Fruit fly (Drosophila melanogaster) whole organism, embryonic: Measurements from ENCODE around the gene Mob3.

Experiments
- Antp ChIP-seq: fragments of 200-800 bp; sonication (Bioruptor generic); optimal IDR thresholded peaks from 3 replicates; lab custom pipeline; 2016; ENCODE audit warnings: missing biosample characterization, missing genetic modification characterization
- B-H2 ChIP-seq: fragments of 200-800 bp; sonication (Bioruptor generic); optimal IDR thresholded peaks from 2 replicates; lab custom pipeline; 2018; ENCODE audit warnings: missing biosample characterization, mild to moderate bottlenecking, missing genetic modification characterization
- CG1024 ChIP-seq: fragments of 200-800 bp; sonication (Bioruptor generic); IDR thresholded peaks from 2 replicates; pipeline ENCODE4 v1.3.6; 2022; ENCODE audit warnings: missing biosample characterization, missing genetic modification characterization
- CG10267 ChIP-seq: fragments of 200-800 bp; sonication (Bioruptor generic); optimal IDR thresholded peaks from 2 replicates; lab custom pipeline; 2018; ENCODE audit warnings: missing biosample characterization, mild to moderate bottlenecking, missing genetic modification characterization, moderate library complexity
- CG12104 ChIP-seq: fragments of 200-800 bp; sonication (Bioruptor generic); optimal IDR thresholded peaks from 3 replicates; lab custom pipeline; 2016; ENCODE audit warnings: missing biosample characterization, missing genetic modification characterization
- CG17328 ChIP-seq: fragments of 200-800 bp; sonication (Bioruptor generic); IDR thresholded peaks from 2 replicates; pipeline ENCODE4 v1.3.6; 2022; ENCODE audit warnings: missing biosample characterization, missing genetic modification characterization
- CG17568 ChIP-seq: fragments of 200-800 bp; sonication (Bioruptor generic); optimal IDR thresholded peaks from 2 replicates; lab custom pipeline; 2018; ENCODE audit warnings: missing biosample characterization, mild to moderate bottlenecking, missing genetic modification characterization, moderate library complexity
- CG2712 ChIP-seq: fragments of 200-800 bp; optimal IDR thresholded peaks from 3 replicates; lab custom pipeline; 2019; ENCODE audit warnings: missing biosample characterization, mild to moderate bottlenecking, missing genetic modification characterization, moderate library complexity
- CG3065 ChIP-seq: fragments of 200-800 bp; sonication (Bioruptor generic); optimal IDR thresholded peaks from 2 replicates; lab custom pipeline; 2016; ENCODE audit warnings: missing biosample characterization, missing genetic modification characterization
- CG33213 ChIP-seq: fragments of 200-800 bp; sonication (Bioruptor generic); optimal IDR thresholded peaks from 3 replicates; lab custom pipeline; 2016; ENCODE audit warnings: missing biosample characterization, missing genetic modification characterization
- CG34224 ChIP-seq: fragments of 200-800 bp; sonication (Bioruptor generic); IDR thresholded peaks from 3 replicates; pipeline ENCODE4 v1.3.6; 2022; ENCODE audit warnings: missing biosample characterization, missing genetic modification characterization; ENCODE audit not compliant: partially characterized antibody
- CG34376 ChIP-seq: fragments of 200-800 bp; sonication (Bioruptor generic); optimal IDR thresholded peaks from 2 replicates; lab custom pipeline; 2018; ENCODE audit warnings: missing biosample characterization, mild to moderate bottlenecking, missing genetic modification characterization
- CG4424 ChIP-seq: fragments of 200-800 bp; sonication (Bioruptor generic); optimal IDR thresholded peaks from 3 replicates; lab custom pipeline; 2016; ENCODE audit warnings: missing biosample characterization, missing genetic modification characterization
- CG6813 ChIP-seq: fragments of 200-800 bp; sonication (Bioruptor generic); optimal IDR thresholded peaks from 2 replicates; lab custom pipeline; 2017; ENCODE audit warnings: missing biosample characterization, missing genetic modification characterization, mild to moderate bottlenecking, moderate library complexity, missing genetic modification reagents
- CoRest ChIP-seq: fragments of 200-800 bp; sonication (Bioruptor generic); optimal IDR thresholded peaks from 3 replicates; lab custom pipeline; 2018; ENCODE audit warnings: missing biosample characterization, mild to moderate bottlenecking, missing genetic modification characterization, moderate library complexity
- D19A ChIP-seq: fragments of 200-800 bp; optimal IDR thresholded peaks from 3 replicates; lab custom pipeline; 2019; ENCODE audit warnings: missing biosample characterization, mild to moderate bottlenecking, missing genetic modification characterization, moderate library complexity
- Dip3 ChIP-seq: fragments of 200-800 bp; sonication (Bioruptor generic); optimal IDR thresholded peaks from 3 replicates; lab custom pipeline; 2016; ENCODE audit warnings: missing biosample characterization, missing genetic modification characterization
- Doc3 ChIP-seq: fragments of 200-800 bp; sonication (Bioruptor generic); IDR thresholded peaks from 3 replicates; pipeline ENCODE4 v1.3.6; 2022; ENCODE audit warnings: missing biosample characterization, missing genetic modification characterization; ENCODE audit not compliant: partially characterized antibody
- Fer2 ChIP-seq: fragments of 200-800 bp; sonication (Bioruptor generic); optimal IDR thresholded peaks from 2 replicates; lab custom pipeline; 2018; ENCODE audit warnings: missing biosample characterization, mild to moderate bottlenecking, missing genetic modification characterization, moderate library complexity
- HLH3B ChIP-seq: fragments of 200-800 bp; sonication (Bioruptor generic); IDR thresholded peaks from 2 replicates; pipeline ENCODE4 v1.3.6; 2022; ENCODE audit warnings: missing biosample characterization, missing genetic modification characterization
- HLH54F ChIP-seq: fragments of 200-800 bp; sonication (Bioruptor generic); optimal IDR thresholded peaks from 3 replicates; lab custom pipeline; 2016; ENCODE audit warnings: missing biosample characterization, missing genetic modification characterization
- Hr78 ChIP-seq, 2 experiments: fragments of 200-800 bp in 1 of 2; fragments of >200 bp in 1 of 2; sonication (Bioruptor generic) in 1 of 2; optimal IDR thresholded peaks; 2 replicates each; lab custom pipeline; 2017 to 2019; ENCODE audit warnings: missing biosample characterization in 2 of 2, missing genetic modification characterization in 2 of 2, mild to moderate bottlenecking in 1 of 2, moderate library complexity in 1 of 2
- Myb ChIP-seq: fragments of 200-800 bp; sonication (Bioruptor generic); optimal IDR thresholded peaks from 2 replicates; lab custom pipeline; 2016; ENCODE audit warnings: missing biosample characterization, missing genetic modification characterization
- Opbp ChIP-seq: fragments of 200-800 bp; sonication (Bioruptor generic); IDR thresholded peaks from 3 replicates; pipeline ENCODE4 v1.3.6; 2022; ENCODE audit warnings: missing biosample characterization, missing genetic modification characterization; ENCODE audit not compliant: partially characterized antibody
- Scr ChIP-seq: fragments of 200-800 bp; sonication (Bioruptor generic); IDR thresholded peaks from 2 replicates; pipeline ENCODE4 v1.3.6; 2022; ENCODE audit warnings: missing biosample characterization, missing genetic modification characterization; ENCODE audit not compliant: partially characterized antibody
- Trl ChIP-seq, 3 experiments: fragments of >200 bp in 2 of 3; fragments of 200-800 bp in 1 of 3; sonication (Bioruptor generic) in 1 of 3; optimal IDR thresholded peaks; 2 replicates in 1 of 3; 3 replicates in 2 of 3; lab custom pipeline; 2016 to 2017; ENCODE audit warnings: missing biosample characterization in 1 of 3, missing genetic modification characterization in 1 of 3
- Vsx1 ChIP-seq: fragments of 200-800 bp; sonication (Bioruptor generic); optimal IDR thresholded peaks from 2 replicates; lab custom pipeline; 2017; ENCODE audit warnings: missing biosample characterization, mild to moderate bottlenecking, missing genetic modification characterization, missing genetic modification reagents
- Xbp1 ChIP-seq: fragments of 200-800 bp; sonication (Bioruptor generic); optimal IDR thresholded peaks from 3 replicates; lab custom pipeline; 2016; ENCODE audit warnings: missing biosample characterization, mild to moderate bottlenecking, missing genetic modification characterization
- ato ChIP-seq: fragments of 200-800 bp; sonication (Bioruptor generic); IDR thresholded peaks from 2 replicates; pipeline ENCODE4 v1.3.6; 2022; ENCODE audit warnings: missing biosample characterization, missing genetic modification characterization; ENCODE audit not compliant: partially characterized antibody
- btn ChIP-seq: fragments of 200-800 bp; sonication (Bioruptor generic); optimal IDR thresholded peaks from 2 replicates; lab custom pipeline; 2016; ENCODE audit warnings: missing biosample characterization, missing genetic modification characterization
- cas ChIP-seq: fragments of 200-800 bp; sonication (Bioruptor generic); IDR thresholded peaks from 2 replicates; pipeline ENCODE4 v1.3.6; 2022; ENCODE audit warnings: missing biosample characterization, missing genetic modification characterization
- crc ChIP-seq: fragments of 200-800 bp; sonication (Bioruptor generic); optimal IDR thresholded peaks from 2 replicates; lab custom pipeline; 2016; ENCODE audit warnings: missing biosample characterization, missing genetic modification characterization
- disco-r ChIP-seq: fragments of 200-800 bp; sonication (Bioruptor generic); optimal IDR thresholded peaks from 2 replicates; lab custom pipeline; 2016; ENCODE audit warnings: missing biosample characterization, missing genetic modification characterization
- kni ChIP-seq: fragments of 200-800 bp; sonication (Bioruptor generic); optimal IDR thresholded peaks from 3 replicates; lab custom pipeline; 2017; ENCODE audit warnings: mild to moderate bottlenecking, missing biosample characterization, missing genetic modification reagents, missing genetic modification characterization
- lbe ChIP-seq: fragments of 200-800 bp; sonication (Bioruptor generic); optimal IDR thresholded peaks from 2 replicates; lab custom pipeline; 2016; ENCODE audit warnings: missing biosample characterization, mild to moderate bottlenecking, missing genetic modification characterization
- mam ChIP-seq: fragments of 200-800 bp; sonication (Bioruptor generic); optimal IDR thresholded peaks from 3 replicates; lab custom pipeline; 2016; ENCODE audit warnings: missing biosample characterization, missing genetic modification characterization
- mld ChIP-seq: fragments of 200-800 bp; sonication (Bioruptor generic); IDR thresholded peaks from 3 replicates; pipeline ENCODE4 v1.3.6; 2022; ENCODE audit warnings: missing biosample characterization, missing genetic modification characterization; ENCODE audit not compliant: partially characterized antibody
- nmo ChIP-seq: fragments of 200-800 bp; sonication (Bioruptor generic); optimal IDR thresholded peaks from 2 replicates; lab custom pipeline; 2018; ENCODE audit warnings: missing biosample characterization, mild to moderate bottlenecking, missing genetic modification characterization, moderate library complexity
- slp2 ChIP-seq: fragments of 200-800 bp; sonication (Bioruptor generic); optimal IDR thresholded peaks from 2 replicates; lab custom pipeline; 2016; ENCODE audit warnings: missing biosample characterization, missing genetic modification characterization
- sob ChIP-seq: fragments of 200-800 bp; sonication (Bioruptor generic); IDR thresholded peaks from 2 replicates; pipeline ENCODE4 v1.3.6; 2022; ENCODE audit warnings: missing biosample characterization, missing genetic modification characterization
- sqz ChIP-seq: fragments of 200-800 bp; sonication (Bioruptor generic); optimal IDR thresholded peaks from 3 replicates; lab custom pipeline; 2018; ENCODE audit warnings: missing biosample characterization, mild to moderate bottlenecking, missing genetic modification characterization
- tap ChIP-seq: fragments of 200-800 bp; optimal IDR thresholded peaks from 3 replicates; lab custom pipeline; 2019; ENCODE audit warnings: missing biosample characterization, mild to moderate bottlenecking, missing genetic modification characterization, moderate library complexity
- tin ChIP-seq: fragments of 200-800 bp; sonication (Bioruptor generic); optimal IDR thresholded peaks from 3 replicates; lab custom pipeline; 2016; ENCODE audit warnings: missing biosample characterization, missing genetic modification characterization
- tio ChIP-seq: fragments of 200-800 bp; sonication (Bioruptor generic); optimal IDR thresholded peaks from 2 replicates; lab custom pipeline; 2017; ENCODE audit warnings: missing biosample characterization, missing genetic modification characterization, inconsistent platforms
- trem ChIP-seq: fragments of 200-800 bp; optimal IDR thresholded peaks from 3 replicates; lab custom pipeline; 2019; ENCODE audit warnings: missing biosample characterization, mild to moderate bottlenecking, missing genetic modification characterization, moderate library complexity
- unpg ChIP-seq: fragments of 200-800 bp; sonication (Bioruptor generic); optimal IDR thresholded peaks from 3 replicates; lab custom pipeline; 2018; ENCODE audit warnings: missing biosample characterization, mild to moderate bottlenecking, missing genetic modification characterization, moderate library complexity
- vvl ChIP-seq: fragments of 200-800 bp; sonication (Bioruptor generic); IDR thresholded peaks from 2 replicates; pipeline ENCODE4 v1.3.6; 2022; ENCODE audit warnings: missing biosample characterization, missing genetic modification characterization
- zf30C ChIP-seq: fragments of 200-800 bp; sonication (Bioruptor generic); optimal IDR thresholded peaks from 3 replicates; lab custom pipeline; 2018; ENCODE audit warnings: missing biosample characterization, mild to moderate bottlenecking, missing genetic modification characterization

Gene Mob3

dm6 chr2L:10260750-10261493, 4.2 kb upstream of the Mob3 start, which contains the start of gene Pten (continued):
- peak; percentile 82 for TF ChIP-seq CG4424 (GFP tag; lab: Kevin White, UChicago)
- no peak for TF ChIP-seq CG17568 (GFP tag; lab: Kevin White, UChicago)
- peak; percentile 66 for TF ChIP-seq slp2 (GFP tag; lab: Kevin White, UChicago)
- no peak for TF ChIP-seq CG6813 (GFP tag; lab: Kevin White, UChicago)
- peak; percentile 76 for TF ChIP-seq CG10267 (tag; lab: Kevin White, UChicago)
- no peak for TF ChIP-seq kni
- peak; percentile 36 for TF ChIP-seq Myb (GFP tag; lab: Kevin White, UChicago)
- peak; percentile 61 for TF ChIP-seq trem (tag; lab: Kevin White, UChicago)
- TF ChIP-seq CG34376 (GFP tag; lab: Kevin White, UChicago), result peak; percentile 35
- peak; percentile 7 for TF ChIP-seq CG3065 (GFP tag; lab: Kevin White, UChicago)
- peak; percentile 58 for TF ChIP-seq Dip3 (GFP tag; lab: Kevin White, UChicago)
- peak; percentile 91; the same call in 2 of the 3 replicates for TF ChIP-seq Opbp (GFP tag; lab: Robert Waterston, UW)
- TF ChIP-seq D19A (tag; lab: Kevin White, UChicago), result peak; percentile 32
- peak; percentile 30 for TF ChIP-seq B-H2
- peak; percentile 79 for TF ChIP-seq CG12104
- TF ChIP-seq Scr, result peak; percentile 89
- peak; percentile 50 for TF ChIP-seq tin (GFP tag; lab: Kevin White, UChicago)
- 0 out of 2 replicates have a peak, but pooled peaks have one; percentile 54 for TF ChIP-seq sob (GFP tag; lab: Robert Waterston, UW)
- peak; percentile 46 for TF ChIP-seq crc (GFP tag; lab: Kevin White, UChicago)
- peak; percentile 41 for TF ChIP-seq unpg (GFP tag; lab: Kevin White, UChicago)
- peak; percentile 44; the same call in 1 of the 2 replicates for TF ChIP-seq CG17328 (GFP tag; lab: Robert Waterston, UW)

DNA sequence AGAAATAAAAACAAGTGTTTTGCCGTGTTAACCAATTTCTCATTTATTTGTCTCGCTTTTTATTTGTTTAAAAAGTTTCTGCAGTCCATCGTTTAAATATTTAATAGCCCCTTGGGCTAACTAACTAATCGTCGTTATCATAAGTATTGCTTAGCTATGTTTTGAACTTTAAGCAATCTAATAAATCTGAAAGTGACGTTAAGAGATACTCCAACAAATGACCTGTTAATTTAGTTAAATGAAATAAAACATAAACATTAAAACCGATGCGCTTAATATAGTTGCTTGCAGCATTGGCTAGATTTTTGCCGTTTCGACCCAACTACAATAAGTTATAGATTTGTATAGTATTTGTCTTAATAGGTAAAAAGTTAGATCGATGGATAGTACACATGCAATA, 3.4 kb upstream of the Mob3 start:
- TF ChIP-seq Hr78 (GFP tag; optimal IDR thresholded peaks at IDR 0.05; lab: Kevin White, UChicago) (no peak), sqz (GFP tag; lab: Kevin White, UChicago) (no peak), mam (no peak), nmo (GFP tag; lab: Kevin White, UChicago) (no peak), cas (GFP tag; lab: Robert Waterston, UW) (no peak), Vsx1 (GFP tag; lab: Kevin White, UChicago) (no peak), zf30C (no peak), Trl (optimal IDR thresholded peaks at IDR 0.05; lab: Kevin White, UChicago) (no peak), Trl (GFP tag; optimal IDR thresholded peaks at IDR 0.05; lab: Kevin White, UChicago) (no peak), CG33213 (no peak), CG34224 (no peak), tap (tag; lab: Kevin White, UChicago) (no peak), HLH3B (GFP tag; lab: Robert Waterston, UW) (no peak)

- TF ChIP-seq mld (GFP tag; lab: Robert Waterston, UW) (no peak), lbe (GFP tag; lab: Kevin White, UChicago) (no peak), btn (GFP tag; lab: Kevin White, UChicago) (no peak), HLH54F (GFP tag; lab: Kevin White, UChicago) (no peak), tio (no peak), disco-r (GFP tag; lab: Kevin White, UChicago) (no peak), Antp (GFP tag; lab: Kevin White, UChicago) (no peak), Doc3 (no peak), CG1024 (GFP tag; lab: Robert Waterston, UW) (peak; percentile 86), Xbp1 (GFP tag; lab: Kevin White, UChicago) (no peak), ato (GFP tag; lab: Robert Waterston, UW) (no peak), vvl (peak; percentile 56; the same call in 1 of the 2 replicates), CoRest (tag; lab: Kevin White, UChicago) (peak; percentile 41), Fer2 (tag; lab: Kevin White, UChicago) (no peak), CG2712 (tag; lab: Kevin White, UChicago) (peak; percentile 20)
Observed at dm6 chr2L:10263343-10263744, 1.8 kb upstream of the Mob3 start, which contains the start of gene Rsf1. TSS of gene Rsf1 (minus strand) at chr2L:10263554.
